Fruit fly (Drosophila melanogaster) S2 (cell line): Measurements from ENCODE around the gene CG7329.
A peak's percentile ranks its signal among the peaks of the same experiment; 100 is the strongest.

ENCODE experiments used
- CG8478 ChIP-seq: fragments of >200 bp; optimal IDR thresholded peaks from 2 replicates; lab custom pipeline; 2018
- CTCF ChIP-seq, 2 experiments: fragments of >200 bp; optimal IDR thresholded peaks; 2 replicates each; lab custom pipeline; 2018

CG7329 gene

dm6 chr2L:10661490-10662240, 23.4 kb upstream of the CG7329 start, which contains the start of gene CG31871:
Gene CG31871 (plus strand): TSS chr2L:10662081.
- no peak for TF ChIP-seq CTCF (optimal IDR thresholded peaks at IDR 0.05; lab: Kevin White, UChicago)
- no peak for TF ChIP-seq CG8478 (lab: Kevin White, UChicago)

- TF ChIP-seq CG8478 (lab: Kevin White, UChicago) (no peak), CTCF (optimal IDR thresholded peaks at IDR 0.05; lab: Kevin White, UChicago) (no peak)
Observed at dm6 chr2L:10657981-10658380, 19.7 kb upstream of the CG7329 start, which contains the start of gene CG45690. Gene CG45690 (plus strand): TSS chr2L:10658281.

DNA sequence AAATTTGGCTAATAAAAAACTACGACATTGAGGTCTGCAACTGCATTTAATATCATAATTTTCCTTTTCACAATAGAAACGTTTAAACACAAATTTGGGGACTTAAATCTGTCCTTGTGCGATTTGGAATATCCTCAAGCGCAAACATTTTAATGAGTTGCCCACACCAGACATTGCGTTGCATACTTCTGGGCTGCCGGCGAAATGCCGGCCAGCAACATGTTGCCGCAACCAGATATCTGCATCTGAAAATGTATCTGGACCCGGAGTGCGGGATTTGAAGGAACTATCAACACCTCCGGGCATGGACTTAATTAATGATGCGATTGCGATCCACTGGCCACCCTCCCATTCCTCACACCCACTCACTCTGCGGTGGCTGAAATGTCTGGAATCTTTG, 16.2 kb upstream of the CG7329 start:
- TF ChIP-seq CG8478 (lab: Kevin White, UChicago) (no peak), CTCF (optimal IDR thresholded peaks at IDR 0.05; lab: Kevin White, UChicago) (no peak)

- TF ChIP-seq CTCF (optimal IDR thresholded peaks at IDR 0.05; lab: Kevin White, UChicago), result no peak
- TF ChIP-seq CG8478 (lab: Kevin White, UChicago), result no peak
Observed at dm6 chr2L:10651313-10651712, 13.0 kb upstream of the CG7329 start, which contains the start of gene dbf. Gene dbf (plus strand): TSS chr2L:10651613.

- TF ChIP-seq CG8478 (lab: Kevin White, UChicago) (no peak), CTCF (optimal IDR thresholded peaks at IDR 0.05; lab: Kevin White, UChicago) (no peak)
Observed at dm6 chr2L:10647720-10648349, 9.6 kb upstream of the CG7329 start.

DNA sequence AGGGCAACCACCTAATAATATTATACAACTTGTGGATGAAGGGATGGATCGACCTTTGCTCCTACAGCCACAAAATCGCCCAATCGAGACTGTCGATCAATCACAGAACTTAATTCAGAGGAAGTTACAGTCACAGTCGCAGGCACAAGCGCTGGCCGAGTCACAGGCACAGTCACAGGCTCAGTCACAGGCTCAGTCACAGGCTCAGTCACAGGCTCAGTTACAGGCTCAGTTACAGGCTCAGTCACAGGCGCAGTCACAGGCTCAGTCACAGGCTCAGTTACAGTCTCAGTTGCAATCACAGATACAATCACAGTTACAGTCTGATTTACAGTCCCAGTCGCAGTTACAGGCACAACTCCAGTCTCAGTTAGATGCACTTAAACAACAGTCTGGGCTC, 8.5 kb upstream of the CG7329 start:
- TF ChIP-seq CG8478 (lab: Kevin White, UChicago) (no peak), CTCF (optimal IDR thresholded peaks at IDR 0.05; lab: Kevin White, UChicago) (no peak)

DNA sequence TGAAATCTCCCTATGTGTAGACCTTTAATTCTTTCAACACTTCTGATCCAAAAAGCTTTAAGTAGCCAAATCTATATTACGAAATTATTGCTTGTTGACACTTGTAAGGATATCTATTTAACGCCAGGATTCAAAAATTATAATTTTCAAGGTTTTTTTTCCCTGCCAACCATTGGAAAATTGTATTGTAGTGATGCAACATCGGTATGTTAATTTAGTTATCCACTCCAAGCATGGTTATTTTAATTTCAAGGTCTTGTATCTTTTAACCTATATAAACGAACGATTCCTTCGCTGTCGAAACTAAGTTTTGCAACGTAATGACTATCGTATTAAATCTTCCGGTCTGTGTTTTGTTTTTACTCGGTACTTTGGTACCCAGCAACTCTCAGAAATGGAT, 7.8 kb upstream of the CG7329 start, which contains the start of gene CG17097:
TSS of gene CG17097 (plus strand) at position 301 of the 400 bp plus-strand sequence.
- TF ChIP-seq CG8478 (lab: Kevin White, UChicago) (no peak), CTCF (optimal IDR thresholded peaks at IDR 0.05; lab: Kevin White, UChicago) (no peak)

dm6 chr2L:10643671-10644070, 5.4 kb upstream of the CG7329 start, which contains the start of gene CG18284:
Gene CG18284 (plus strand): TSS chr2L:10643971.
- TF ChIP-seq CTCF (optimal IDR thresholded peaks at IDR 0.05; lab: Kevin White, UChicago) (no peak), CG8478 (lab: Kevin White, UChicago) (no peak)

- TF ChIP-seq CG8478 (lab: Kevin White, UChicago) (no peak), CTCF (optimal IDR thresholded peaks at IDR 0.05; lab: Kevin White, UChicago) (no peak)
Observed at dm6 chr2L:10639631-10640030, 1.4 kb upstream of the CG7329 start, which contains the start of gene CG31872. Gene CG31872 (plus strand): TSS chr2L:10639931.

DNA sequence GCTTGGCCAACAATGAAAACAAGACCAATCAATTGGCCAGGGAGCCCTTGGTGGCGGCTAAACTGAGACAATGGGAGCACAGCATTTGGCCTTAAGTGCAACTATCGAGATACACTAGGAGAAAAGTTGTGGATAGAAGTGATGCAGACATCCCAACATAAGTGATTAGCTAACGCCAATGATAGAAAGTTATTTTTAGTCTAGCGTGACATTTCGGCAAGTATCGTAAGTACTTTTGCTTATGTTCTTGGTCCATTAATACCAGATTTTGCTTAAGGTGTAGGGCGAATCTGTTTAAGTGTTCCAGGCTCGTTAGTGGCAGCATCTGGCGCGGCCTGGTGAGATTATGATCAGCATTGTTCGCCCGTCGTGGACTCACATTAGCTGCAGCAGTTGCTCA, 5.6 kb downstream of the CG7329 start:
- TF ChIP-seq CG8478 (lab: Kevin White, UChicago), result no peak
- no peak for TF ChIP-seq CTCF (optimal IDR thresholded peaks at IDR 0.05; lab: Kevin White, UChicago)

dm6 chr2L:10625935-10626334, 12.3 kb downstream of the CG7329 start:
- TF ChIP-seq CTCF (optimal IDR thresholded peaks at IDR 0.05; lab: Kevin White, UChicago) (peak; percentile 75 to 76), CG8478 (lab: Kevin White, UChicago) (no peak)

- TF ChIP-seq CTCF (optimal IDR thresholded peaks at IDR 0.05; lab: Kevin White, UChicago) (no peak), CG8478 (lab: Kevin White, UChicago) (no peak)
Observed at dm6 chr2L:10616767-10617166, 21.5 kb downstream of the CG7329 start.

DNA sequence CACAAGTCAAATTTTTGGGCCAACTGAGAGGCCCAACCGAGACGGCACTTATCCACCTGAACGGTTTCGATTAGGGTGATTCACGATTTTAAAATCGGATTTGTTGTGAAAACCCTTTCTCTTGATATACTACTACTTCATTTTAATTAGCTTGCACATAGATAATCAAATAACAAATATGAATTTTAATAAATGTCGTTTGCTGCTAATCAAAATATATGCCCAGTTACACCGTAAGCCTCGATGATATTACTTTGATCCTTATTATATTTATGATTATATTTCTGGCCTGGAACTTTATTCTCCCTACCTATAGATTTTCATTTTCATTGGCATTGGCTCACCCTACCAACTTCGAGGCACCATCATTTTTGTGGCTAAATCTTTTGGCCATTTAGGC, 22.4 kb downstream of the CG7329 start:
- TF ChIP-seq CG8478 (lab: Kevin White, UChicago) (no peak), CTCF (optimal IDR thresholded peaks at IDR 0.05; lab: Kevin White, UChicago) (no peak)

DNA sequence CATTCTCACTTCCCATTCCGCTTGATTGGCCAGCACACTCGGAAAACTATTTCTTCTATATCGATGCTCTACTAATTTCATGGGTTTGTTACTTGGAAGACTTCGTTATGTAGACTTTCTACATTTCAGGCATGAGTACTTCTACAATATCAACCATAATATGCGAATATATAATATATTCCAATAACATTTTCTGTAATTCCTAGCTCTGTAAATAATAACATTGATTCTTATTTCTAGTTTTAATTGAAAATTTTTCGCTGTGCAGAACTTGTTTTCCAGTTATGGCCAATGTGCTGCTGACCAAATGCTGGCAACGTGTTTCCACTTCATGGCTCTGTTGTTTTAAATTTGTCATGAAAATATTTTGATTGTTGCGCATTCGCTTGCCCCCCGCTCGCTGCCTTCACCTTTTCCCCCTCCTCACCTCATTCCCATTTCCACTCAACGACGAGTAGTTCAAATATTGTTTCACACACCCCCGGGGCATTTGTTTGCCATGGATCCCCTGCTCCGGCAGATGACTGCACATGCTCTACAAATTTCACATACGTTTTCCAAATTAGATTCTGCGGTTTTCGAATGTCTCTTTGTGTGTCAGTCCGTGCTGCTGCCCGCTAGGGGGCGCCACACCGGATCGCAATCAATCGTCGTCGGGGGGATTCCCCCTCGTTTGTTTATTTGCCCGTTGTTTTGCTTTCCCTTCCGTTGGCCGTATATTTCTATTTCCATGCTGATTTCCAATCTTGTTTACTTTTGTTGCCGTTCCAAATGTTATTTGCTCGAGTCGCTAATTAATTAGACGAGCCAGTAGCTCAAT, 23.4 kb downstream of the CG7329 start:
- TF ChIP-seq CG8478 (lab: Kevin White, UChicago), result no peak
- peak; percentile 86 to 87 for TF ChIP-seq CTCF (optimal IDR thresholded peaks at IDR 0.05; lab: Kevin White, UChicago)
